Fruit fly (Drosophila melanogaster): Measurements from ENCODE around the gene Grl36b.

- TF ChIP-seq psq (optimal IDR thresholded peaks at IDR 0.05) (no peak), CG8478 (optimal IDR thresholded peaks at IDR 0.05) (no peak)
These were observed 26.7 kb upstream of the Grl36b start, which contains the start of gene Socs36E for dm6 chr2L:18152172-18152639.
